Worm (Caenorhabditis elegans) whole organism, L3 larva: ENCODE measurements around the gene bicd-1.

Experiments
- aly-2 ChIP-seq: fragments of 150-350 bp; optimal IDR thresholded peaks from 2 replicates; lab custom pipeline; 2014; ENCODE audit warnings: missing biosample characterization, missing genetic modification characterization
- ceh-28 ChIP-seq: fragments of 150-350 bp; optimal IDR thresholded peaks from 2 replicates; lab custom pipeline; 2014; ENCODE audit warnings: missing biosample characterization, missing genetic modification reagents, missing genetic modification characterization
- hmg-11 ChIP-seq: sonication (generic microtip); optimal IDR thresholded peaks from 2 replicates; lab custom pipeline; 2016; ENCODE audit warnings: missing genetic modification characterization, missing compliant biosample characterization
- lin-39 ChIP-seq: fragments of 150-350 bp; optimal IDR thresholded peaks from 2 replicates; lab custom pipeline; 2018; ENCODE audit warnings: missing biosample characterization, missing genetic modification reagents, missing genetic modification characterization
- lsy-12 ChIP-seq: sonication (generic microtip); optimal IDR thresholded peaks from 2 replicates; lab custom pipeline; 2016; ENCODE audit warnings: mild to moderate bottlenecking, missing genetic modification characterization, missing compliant biosample characterization
- nhr-11 ChIP-seq: fragments of 150-350 bp; optimal IDR thresholded peaks from 2 replicates; lab custom pipeline; 2014; ENCODE audit warnings: missing biosample characterization, missing genetic modification characterization
- nhr-12 ChIP-seq: fragments of 150-350 bp; optimal IDR thresholded peaks from 2 replicates; lab custom pipeline; 2014; ENCODE audit warnings: missing biosample characterization, missing genetic modification characterization
- nhr-76 ChIP-seq: fragments of 150-350 bp; sonication (generic microtip); optimal IDR thresholded peaks from 5 replicates; lab custom pipeline; 2014; ENCODE audit warnings: missing biosample characterization, missing genetic modification characterization
- nhr-77 ChIP-seq: fragments of 150-350 bp; optimal IDR thresholded peaks from 2 replicates; lab custom pipeline; 2014; ENCODE audit warnings: missing biosample characterization, missing genetic modification characterization
- unc-62 ChIP-seq: fragments of 150-350 bp; sonication (generic microtip); optimal IDR thresholded peaks from 4 replicates; lab custom pipeline; 2014; ENCODE audit warnings: missing biosample characterization, missing genetic modification reagents, missing genetic modification characterization

DNA sequence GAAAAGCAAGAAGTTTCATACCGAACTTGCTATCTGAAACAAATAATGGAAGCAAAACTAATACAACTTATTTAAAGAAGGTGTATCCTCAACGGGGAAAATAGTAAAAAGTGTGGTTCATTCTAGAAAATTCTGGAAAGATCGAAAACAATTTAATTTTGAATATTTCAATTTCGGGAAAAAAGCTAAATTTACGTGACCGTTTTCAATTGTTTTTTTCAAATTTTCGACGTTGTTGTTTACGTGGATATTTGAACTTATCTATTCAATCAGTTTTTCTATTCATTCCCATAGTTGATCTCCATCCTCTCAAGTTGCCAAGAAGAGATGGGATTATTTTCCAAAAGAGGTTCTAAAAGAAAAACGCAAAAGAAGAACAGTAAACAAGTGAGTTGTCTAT, 36.2 kb downstream of the bicd-1 start, which contains the start of gene C01G5.3:
- TF ChIP-seq nhr-76 (tag; lab: Kevin White, UChicago) (no peak), unc-62 (no peak), hmg-11 (tag; lab: Kevin White, UChicago) (no peak), lin-39 (tag; lab: Kevin White, UChicago) (no peak), nhr-12 (tag; lab: Kevin White, UChicago) (no peak), aly-2 (no peak), nhr-77 (tag; lab: Kevin White, UChicago) (no peak), lsy-12 (tag; lab: Kevin White, UChicago) (no peak), ceh-28 (tag; lab: Kevin White, UChicago) (no peak), nhr-11 (tag; lab: Kevin White, UChicago) (no peak)
